Worm (Caenorhabditis elegans) whole organism, mixed stage, embryonic: ENCODE measurements around the gene W10C6.2.

ENCODE experiments used
- lsy-2 ChIP-seq: fragments of 150-350 bp; optimal IDR thresholded peaks from 2 replicates; lab custom pipeline; 2014; ENCODE audit warnings: missing biosample characterization, missing genetic modification characterization
- sem-2 ChIP-seq: fragments of 200-800 bp; sonication (Bioruptor generic); optimal IDR thresholded peaks from 2 replicates; lab custom pipeline; 2018; ENCODE audit warnings: mild to moderate bottlenecking, missing genetic modification characterization, missing compliant biosample characterization

DNA sequence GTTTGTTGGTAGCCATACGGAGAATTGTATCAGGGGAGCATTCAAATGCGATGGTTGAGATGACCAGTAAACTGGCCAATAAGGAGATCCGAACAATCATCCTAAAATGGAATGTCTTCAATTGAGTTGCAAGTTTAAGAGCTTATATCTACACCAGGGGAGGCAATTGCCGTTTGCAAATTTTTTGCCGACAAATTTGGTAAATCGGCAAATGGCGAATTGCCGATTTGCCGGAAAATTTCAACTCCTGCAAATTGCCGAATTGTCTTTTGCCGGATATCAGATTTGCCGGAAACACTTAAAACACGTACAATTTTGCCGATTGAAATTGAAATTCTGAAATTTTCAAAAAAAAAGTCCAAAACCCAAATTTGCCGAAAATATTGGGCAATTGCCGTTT, 13.1 kb upstream of the W10C6.2 start, which contains the start of gene F40F8.5:
- no peak for TF ChIP-seq lsy-2 (tag; lab: Kevin White, UChicago)
- TF ChIP-seq sem-2 (GFP tag; lab: Kevin White, UChicago) = no peak
